Fruit fly (Drosophila melanogaster): Measurements from ENCODE around the gene glec.

DNA sequence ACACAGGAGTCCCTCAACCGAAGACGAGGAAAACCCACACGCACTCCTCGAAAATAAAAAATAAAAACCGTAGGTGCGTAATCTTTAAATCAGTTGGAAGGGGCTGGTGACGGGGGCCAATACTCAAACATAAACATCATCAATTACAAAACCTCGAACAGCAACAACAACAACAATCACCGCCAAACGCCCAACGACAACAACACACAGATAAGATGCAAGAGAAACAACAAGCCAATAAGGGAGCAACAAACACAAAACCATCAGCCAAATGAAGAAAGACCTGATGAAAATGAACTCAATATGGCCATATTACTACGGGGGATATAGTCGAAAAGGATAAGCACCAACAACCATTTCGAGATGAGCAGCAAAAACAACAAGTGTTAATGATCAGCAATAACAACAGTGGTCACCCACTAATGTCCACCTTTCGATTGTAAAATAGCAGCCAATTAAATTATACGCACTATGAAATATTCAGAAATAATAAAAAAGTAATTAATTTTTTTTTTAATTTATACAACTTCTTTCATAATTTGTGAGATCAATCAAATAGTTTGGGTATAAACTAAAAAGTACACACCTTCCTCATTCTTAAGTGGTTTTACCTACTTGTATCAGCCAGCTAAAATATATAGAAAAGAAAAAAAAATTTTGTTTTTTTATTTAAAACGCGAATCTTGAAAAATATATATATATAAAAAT, 32.2 kb downstream of the glec start:
- TF ChIP-seq ttk (optimal IDR thresholded peaks at IDR 0.05) (no peak), Sin3A (optimal IDR thresholded peaks at IDR 0.05) (no peak), h (optimal IDR thresholded peaks at IDR 0.05) (no peak), psq (optimal IDR thresholded peaks at IDR 0.05) (no peak)
